Fruit fly (Drosophila melanogaster) whole organism, embryonic: Measurements from ENCODE around the gene mib2.
A peak's percentile ranks its signal among the peaks of the same experiment; 100 is the strongest.

Experiments
- Adf1 ChIP-seq: fragments of 200-800 bp; sonication (Bioruptor generic); IDR thresholded peaks from 2 replicates; pipeline ENCODE4 v1.3.6; 2022; ENCODE audit warnings: missing biosample characterization, missing genetic modification characterization
- Bgb ChIP-seq: fragments of 200-800 bp; sonication (Bioruptor generic); IDR thresholded peaks from 2 replicates; pipeline ENCODE4 v1.3.6; 2022; ENCODE audit warnings: missing biosample characterization, missing genetic modification characterization; ENCODE audit not compliant: partially characterized antibody
- CG10267 ChIP-seq: fragments of 200-800 bp; sonication (Bioruptor generic); optimal IDR thresholded peaks from 2 replicates; lab custom pipeline; 2018; ENCODE audit warnings: missing biosample characterization, mild to moderate bottlenecking, missing genetic modification characterization, moderate library complexity
- CG10543 ChIP-seq: fragments of 200-800 bp; sonication (Bioruptor generic); optimal IDR thresholded peaks from 3 replicates; lab custom pipeline; 2017; ENCODE audit warnings: missing biosample characterization, mild to moderate bottlenecking, missing genetic modification characterization, moderate library complexity
- CG15479 ChIP-seq: fragments of 200-800 bp; sonication (Bioruptor generic); optimal IDR thresholded peaks from 3 replicates; lab custom pipeline; 2019; ENCODE audit warnings: missing biosample characterization, mild to moderate bottlenecking, missing genetic modification characterization, moderate library complexity
- CG16813 ChIP-seq: fragments of 200-800 bp; sonication (Bioruptor generic); IDR thresholded peaks from 3 replicates; pipeline ENCODE4 v1.3.6; 2022; ENCODE audit warnings: missing biosample characterization, missing genetic modification characterization; ENCODE audit not compliant: partially characterized antibody
- CG1832 ChIP-seq: fragments of 200-800 bp; sonication (Bioruptor generic); optimal IDR thresholded peaks from 2 replicates; lab custom pipeline; 2017; ENCODE audit warnings: missing biosample characterization, mild to moderate bottlenecking, missing genetic modification characterization, inconsistent platforms
- CG2678 ChIP-seq: fragments of 200-800 bp; sonication (Bioruptor generic); optimal IDR thresholded peaks from 3 replicates; lab custom pipeline; 2019; ENCODE audit warnings: missing biosample characterization, mild to moderate bottlenecking, missing genetic modification characterization, moderate library complexity
- CG30403 ChIP-seq: fragments of 200-800 bp; sonication (Bioruptor generic); optimal IDR thresholded peaks from 3 replicates; lab custom pipeline; 2016; ENCODE audit warnings: missing biosample characterization, missing genetic modification characterization
- CG33557 ChIP-seq: fragments of 200-800 bp; sonication (Bioruptor generic); optimal IDR thresholded peaks from 2 replicates; lab custom pipeline; 2019; ENCODE audit warnings: missing biosample characterization, mild to moderate bottlenecking, missing genetic modification characterization, moderate library complexity
- CG4707 ChIP-seq: fragments of 200-800 bp; sonication (Bioruptor generic); optimal IDR thresholded peaks from 2 replicates; lab custom pipeline; 2018; ENCODE audit warnings: missing biosample characterization, mild to moderate bottlenecking, missing genetic modification characterization, moderate library complexity
- CG4820 ChIP-seq: fragments of 200-800 bp; sonication (Bioruptor generic); optimal IDR thresholded peaks from 3 replicates; lab custom pipeline; 2016; ENCODE audit warnings: missing biosample characterization, missing genetic modification characterization
- CG6272 ChIP-seq: fragments of 200-800 bp; sonication (Bioruptor generic); IDR thresholded peaks from 2 replicates; pipeline ENCODE4 v1.3.6; 2022; ENCODE audit warnings: missing biosample characterization, missing genetic modification characterization
- CG6683 ChIP-seq: fragments of 200-800 bp; sonication (Bioruptor generic); optimal IDR thresholded peaks from 2 replicates; lab custom pipeline; 2017; ENCODE audit warnings: missing biosample characterization, mild to moderate bottlenecking, missing genetic modification characterization, missing genetic modification reagents
- CG8290 ChIP-seq, 3 experiments: fragments of 200-800 bp; sonication (Bioruptor generic); optimal IDR thresholded peaks; 2 replicates each; lab custom pipeline; 2016 to 2019; ENCODE audit warnings: missing biosample characterization in 3 of 3, missing genetic modification characterization in 3 of 3, mild to moderate bottlenecking in 2 of 3, moderate library complexity in 1 of 3
- CG8388 ChIP-seq: fragments of 200-800 bp; sonication (Bioruptor generic); optimal IDR thresholded peaks from 2 replicates; lab custom pipeline; 2019; ENCODE audit warnings: missing biosample characterization, mild to moderate bottlenecking, missing genetic modification characterization, moderate library complexity
- Dref ChIP-seq: fragments of 200-800 bp; sonication (Bioruptor generic); IDR thresholded peaks from 2 replicates; pipeline ENCODE4 v1.3.6; 2022; ENCODE audit warnings: missing biosample characterization, missing genetic modification characterization
- Fer2 ChIP-seq: fragments of 200-800 bp; sonication (Bioruptor generic); optimal IDR thresholded peaks from 2 replicates; lab custom pipeline; 2018; ENCODE audit warnings: missing biosample characterization, mild to moderate bottlenecking, missing genetic modification characterization, moderate library complexity
- HLH54F ChIP-seq: fragments of 200-800 bp; sonication (Bioruptor generic); optimal IDR thresholded peaks from 3 replicates; lab custom pipeline; 2016; ENCODE audit warnings: missing biosample characterization, missing genetic modification characterization
- Hand ChIP-seq: fragments of 200-800 bp; sonication (Bioruptor generic); optimal IDR thresholded peaks from 2 replicates; lab custom pipeline; 2017; ENCODE audit warnings: mild to moderate bottlenecking, missing biosample characterization, missing genetic modification reagents, missing genetic modification characterization
- Hmx ChIP-seq: fragments of 200-800 bp; sonication (Bioruptor generic); optimal IDR thresholded peaks from 2 replicates; lab custom pipeline; 2016; ENCODE audit warnings: missing biosample characterization, missing genetic modification characterization
- Mad ChIP-seq: fragments of 200-800 bp; sonication (Bioruptor generic); optimal IDR thresholded peaks from 2 replicates; lab custom pipeline; 2016; ENCODE audit warnings: missing biosample characterization, missing genetic modification characterization
- NK7.1 ChIP-seq: fragments of 200-800 bp; sonication (Bioruptor generic); optimal IDR thresholded peaks from 3 replicates; lab custom pipeline; 2016; ENCODE audit warnings: missing biosample characterization, missing genetic modification characterization
- Nf-YC ChIP-seq: fragments of 200-800 bp; optimal IDR thresholded peaks from 3 replicates; lab custom pipeline; 2019; ENCODE audit warnings: missing biosample characterization, mild to moderate bottlenecking, missing genetic modification characterization, moderate library complexity
- PHDP ChIP-seq: fragments of 200-800 bp; sonication (Bioruptor generic); optimal IDR thresholded peaks from 3 replicates; lab custom pipeline; 2018; ENCODE audit warnings: missing biosample characterization, mild to moderate bottlenecking, missing genetic modification characterization, moderate library complexity
- Rfx ChIP-seq: fragments of 200-800 bp; sonication (Bioruptor generic); IDR thresholded peaks from 2 replicates; pipeline ENCODE4 v1.3.6; 2022; ENCODE audit warnings: missing biosample characterization, missing genetic modification characterization
- Sin3A ChIP-seq: fragments of >200 bp; optimal IDR thresholded peaks from 2 replicates; lab custom pipeline; 2018
- Sry-β ChIP-seq: fragments of 200-800 bp; sonication (Bioruptor generic); optimal IDR thresholded peaks from 2 replicates; lab custom pipeline; 2018; ENCODE audit warnings: missing biosample characterization, mild to moderate bottlenecking, missing genetic modification characterization, moderate library complexity
- Sry-δ ChIP-seq: fragments of 200-800 bp; sonication (Bioruptor generic); optimal IDR thresholded peaks from 2 replicates; lab custom pipeline; 2016; ENCODE audit warnings: missing biosample characterization, missing genetic modification characterization
- abd-A ChIP-seq: fragments of 200-800 bp; sonication (Bioruptor generic); optimal IDR thresholded peaks from 3 replicates; lab custom pipeline; 2019; ENCODE audit warnings: missing biosample characterization, mild to moderate bottlenecking, missing genetic modification characterization, moderate library complexity
- bowl ChIP-seq: fragments of 200-800 bp; sonication (Bioruptor generic); IDR thresholded peaks from 2 replicates; pipeline ENCODE4 v1.3.6; 2022; ENCODE audit warnings: missing biosample characterization, missing genetic modification characterization
- chif ChIP-seq, 2 experiments: fragments of 200-800 bp; sonication (Bioruptor generic); optimal IDR thresholded peaks; 3 replicates each; lab custom pipeline; 2016; ENCODE audit warnings: missing biosample characterization in 2 of 2, missing genetic modification characterization in 2 of 2
- crc ChIP-seq: fragments of 200-800 bp; sonication (Bioruptor generic); optimal IDR thresholded peaks from 2 replicates; lab custom pipeline; 2016; ENCODE audit warnings: missing biosample characterization, missing genetic modification characterization
- disco-r ChIP-seq: fragments of 200-800 bp; sonication (Bioruptor generic); optimal IDR thresholded peaks from 2 replicates; lab custom pipeline; 2016; ENCODE audit warnings: missing biosample characterization, missing genetic modification characterization
- emc ChIP-seq: fragments of 200-800 bp; sonication (Bioruptor generic); optimal IDR thresholded peaks from 2 replicates; lab custom pipeline; 2016; ENCODE audit warnings: missing biosample characterization, missing genetic modification characterization
- eyg ChIP-seq: fragments of 200-800 bp; sonication (Bioruptor generic); optimal IDR thresholded peaks from 3 replicates; lab custom pipeline; 2016; ENCODE audit warnings: missing biosample characterization, missing genetic modification characterization
- fd64A ChIP-seq: fragments of 200-800 bp; sonication (Bioruptor generic); optimal IDR thresholded peaks from 3 replicates; lab custom pipeline; 2018; ENCODE audit warnings: missing biosample characterization, mild to moderate bottlenecking, missing genetic modification characterization
- gt ChIP-seq: fragments of 200-800 bp; sonication (Bioruptor generic); IDR thresholded peaks from 2 replicates; pipeline ENCODE4 v1.3.6; 2022; ENCODE audit warnings: missing biosample characterization, missing genetic modification characterization
- h ChIP-seq: fragments of >200 bp; optimal IDR thresholded peaks from 2 replicates; lab custom pipeline; 2017
- hb ChIP-seq: fragments of 200-800 bp; sonication (Bioruptor generic); IDR thresholded peaks from 3 replicates; pipeline ENCODE4 v1.3.6; 2022; ENCODE audit warnings: missing biosample characterization, missing genetic modification characterization; ENCODE audit not compliant: partially characterized antibody
- inv ChIP-seq: fragments of 200-800 bp; sonication (Bioruptor generic); IDR thresholded peaks from 2 replicates; pipeline ENCODE4 v1.3.6; 2022; ENCODE audit warnings: missing biosample characterization, missing genetic modification characterization; ENCODE audit not compliant: partially characterized antibody
- jumu ChIP-seq: fragments of 200-800 bp; sonication (Bioruptor generic); optimal IDR thresholded peaks from 3 replicates; lab custom pipeline; 2016; ENCODE audit warnings: missing biosample characterization, missing genetic modification characterization
- lov ChIP-seq, 2 experiments: fragments of 200-800 bp in 1 of 2; fragments of >200 bp in 1 of 2; sonication (Bioruptor generic) in 1 of 2; IDR thresholded peaks in 1 of 2; optimal IDR thresholded peaks in 1 of 2; 2 replicates in 1 of 2; 3 replicates in 1 of 2; pipeline versions ENCODE4 v1.3.6 to Lab custom; 2017 to 2022; ENCODE audit warnings: missing biosample characterization in 1 of 2, missing genetic modification characterization in 1 of 2
- nerfin-1 ChIP-seq: fragments of 200-800 bp; sonication (Bioruptor generic); optimal IDR thresholded peaks from 3 replicates; lab custom pipeline; 2019; ENCODE audit warnings: missing biosample characterization, mild to moderate bottlenecking, missing genetic modification characterization, moderate library complexity
- nmo ChIP-seq: fragments of 200-800 bp; sonication (Bioruptor generic); optimal IDR thresholded peaks from 2 replicates; lab custom pipeline; 2018; ENCODE audit warnings: missing biosample characterization, mild to moderate bottlenecking, missing genetic modification characterization, moderate library complexity
- salm ChIP-seq: fragments of 200-800 bp; sonication (Bioruptor generic); optimal IDR thresholded peaks from 2 replicates; lab custom pipeline; 2018; ENCODE audit warnings: missing biosample characterization, mild to moderate bottlenecking, missing genetic modification characterization
- shn ChIP-seq: fragments of 200-800 bp; sonication (Bioruptor generic); optimal IDR thresholded peaks from 3 replicates; lab custom pipeline; 2016; ENCODE audit warnings: missing biosample characterization, missing genetic modification characterization
- unpg ChIP-seq: fragments of 200-800 bp; sonication (Bioruptor generic); optimal IDR thresholded peaks from 3 replicates; lab custom pipeline; 2018; ENCODE audit warnings: missing biosample characterization, mild to moderate bottlenecking, missing genetic modification characterization, moderate library complexity
- yki ChIP-seq: fragments of >200 bp; optimal IDR thresholded peaks from 3 replicates; lab custom pipeline; 2018

Gene mib2

dm6 chr2L:19012776-19013328, 21.4 kb upstream of the mib2 start (continued):
- TF ChIP-seq jumu (no peak), Mad (GFP tag; lab: Kevin White, UChicago) (no peak), Bgb (GFP tag; lab: Robert Waterston, UW) (no peak; the same call in 1 of the 2 replicates), crc (no peak), hb (GFP tag; lab: Robert Waterston, UW) (0 out of 3 replicates have a peak, but pooled peaks have one; percentile 22), CG10267 (tag; lab: Kevin White, UChicago) (no peak), Sry-δ (GFP tag; lab: Kevin White, UChicago) (no peak), NK7.1 (GFP tag; lab: Kevin White, UChicago) (no peak), Sry-β (GFP tag; lab: Kevin White, UChicago) (no peak), h (lab: Kevin White, UChicago) (no peak), CG10543 (peak; percentile 89), PHDP (tag; lab: Kevin White, UChicago) (no peak), CG8388 (no peak), Sin3A (no peak), Hmx (no peak), salm (tag; lab: Kevin White, UChicago) (no peak), Adf1 (GFP tag; lab: Robert Waterston, UW) (peak; percentile 70), CG8290 (GFP tag; optimal IDR thresholded peaks at IDR 0.05; lab: Kevin White, UChicago) (no peak), CG8290 (tag; optimal IDR thresholded peaks at IDR 0.05; lab: Kevin White, UChicago) (no peak), Fer2 (tag; lab: Kevin White, UChicago) (peak; percentile 28), disco-r (GFP tag; lab: Kevin White, UChicago) (no peak), abd-A (tag; lab: Kevin White, UChicago) (peak; percentile 93), Dref (0 out of 2 replicates have a peak, but pooled peaks have one; percentile 24), nerfin-1 (tag; lab: Kevin White, UChicago) (peak; percentile 19), CG6683 (GFP tag; lab: Kevin White, UChicago) (no peak), gt (GFP tag; lab: Robert Waterston, UW) (no peak), yki (no peak), bowl (GFP tag; lab: Robert Waterston, UW) (no peak), CG30403 (GFP tag; lab: Kevin White, UChicago) (no peak), lov (optimal IDR thresholded peaks at IDR 0.05; lab: Kevin White, UChicago) (no peak), lov (GFP tag; IDR thresholded peaks at IDR 0.05; lab: Robert Waterston, UW) (no peak), Hand (no peak), emc (no peak), CG4707 (GFP tag; lab: Kevin White, UChicago) (no peak), fd64A (GFP tag; lab: Kevin White, UChicago) (no peak), Rfx (GFP tag; lab: Robert Waterston, UW) (peak; percentile 23; the same call in 1 of the 2 replicates), eyg (GFP tag; lab: Kevin White, UChicago) (no peak)
- TF ChIP-seq, all 482 proteins: peak for 17

- TF ChIP-seq CG15479: no peak
- TF ChIP-seq nerfin-1 (tag; lab: Kevin White, UChicago): peak; percentile 69
- TF ChIP-seq HLH54F (GFP tag; lab: Kevin White, UChicago): peak; percentile 10
- TF ChIP-seq Nf-YC: peak; percentile 76
- no peak for TF ChIP-seq CG16813
- TF ChIP-seq CG4820 (GFP tag; lab: Kevin White, UChicago): peak; percentile 22
- TF ChIP-seq nmo (GFP tag; lab: Kevin White, UChicago): peak; percentile 78
- TF ChIP-seq inv: no peak
- TF ChIP-seq unpg (GFP tag; lab: Kevin White, UChicago): peak; percentile 74
- peak in 1 of 2 experiments; percentile 8 for TF ChIP-seq chif (GFP tag; optimal IDR thresholded peaks at IDR 0.05; lab: Kevin White, UChicago)
- TF ChIP-seq CG33557: no peak
- TF ChIP-seq CG1832: no peak
- TF ChIP-seq CG6272 (GFP tag; lab: Robert Waterston, UW): no peak
- TF ChIP-seq CG2678 (tag; lab: Kevin White, UChicago): peak; percentile 92
- TF ChIP-seq shn: no peak
Observed at dm6 chr2L:19014032-19014880, 20.0 kb upstream of the mib2 start.
